Worm (Caenorhabditis elegans): ENCODE measurements around the gene ndua-1.

DNA sequence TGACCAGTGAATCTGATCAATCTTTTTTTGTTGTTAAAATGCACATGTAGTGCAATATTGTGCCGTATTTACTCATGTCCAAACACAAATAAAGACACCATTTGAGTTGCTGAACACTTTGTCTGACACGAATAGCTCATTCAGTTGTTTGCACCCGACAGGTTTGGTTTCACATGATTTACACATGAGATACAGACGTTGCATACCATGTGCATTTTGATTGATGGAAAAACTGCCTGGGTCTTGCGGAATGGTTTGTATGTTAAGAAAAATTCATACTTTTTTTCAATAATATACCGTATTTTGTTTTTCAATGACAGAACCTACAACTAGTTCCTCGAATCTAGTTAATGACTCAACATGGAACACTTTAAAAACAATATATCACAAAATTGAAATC, 19.5 kb upstream of the ndua-1 start:
- TF ChIP-seq ztf-11 (tag; optimal IDR thresholded peaks at IDR 0.05) (no peak), nhr-77 (tag; optimal IDR thresholded peaks at IDR 0.05) (no peak), ama-1 (optimal IDR thresholded peaks at IDR 0.05) (no peak), elt-1 (tag; optimal IDR thresholded peaks at IDR 0.05) (no peak), nhr-25 (tag; optimal IDR thresholded peaks at IDR 0.05) (no peak), lin-11 (tag; optimal IDR thresholded peaks at IDR 0.05) (no peak), dmd-4 (tag; optimal IDR thresholded peaks at IDR 0.05) (no peak), R02D3.7 (tag; optimal IDR thresholded peaks at IDR 0.05) (no peak)

Data from whole organism, L2 larva.